Worm (Caenorhabditis elegans) whole organism, L4 larva: Measurements from ENCODE around the gene M01B2.13.

ENCODE experiments used
- F37D6.2 ChIP-seq: sonication (generic microtip); optimal IDR thresholded peaks from 2 replicates; lab custom pipeline; 2016; ENCODE audit warnings: mild to moderate bottlenecking, missing genetic modification characterization, missing compliant biosample characterization
- F44E2.7 ChIP-seq: fragments of 200-800 bp; sonication (Bioruptor generic); IDR thresholded peaks from 2 replicates; pipeline ENCODE4 v2.1.2; 2022; ENCODE audit warnings: missing genetic modification characterization, missing compliant biosample characterization
- T26A8.4 ChIP-seq: fragments of 200-800 bp; sonication (Bioruptor generic); IDR thresholded peaks from 2 replicates; pipeline ENCODE4 v1.3.6; 2022; ENCODE audit warnings: missing genetic modification characterization, missing compliant biosample characterization
- Y48G9A.11 ChIP-seq: fragments of 200-800 bp; sonication (Bioruptor generic); IDR thresholded peaks from 2 replicates; pipeline ENCODE4 v1.3.6; 2022; ENCODE audit warnings: missing genetic modification reagents, missing genetic modification characterization, missing compliant biosample characterization
- Y5F2A.4 ChIP-seq: fragments of 200-800 bp; sonication (Bioruptor generic); optimal IDR thresholded peaks from 2 replicates; lab custom pipeline; 2018; ENCODE audit warnings: mild to moderate bottlenecking, missing genetic modification characterization, missing compliant biosample characterization
- ZK337.2 ChIP-seq: fragments of 200-800 bp; sonication (Bioruptor generic); IDR thresholded peaks from 2 replicates; pipeline ENCODE4 v1.3.6; 2022; ENCODE audit warnings: missing genetic modification reagents, missing genetic modification characterization, missing compliant biosample characterization
- aha-1 ChIP-seq: fragments of 150-350 bp; peaks from one replicate; lab custom pipeline; 2014; ENCODE audit warnings: missing biosample characterization, missing genetic modification characterization
- ceh-28 ChIP-seq: fragments of 150-350 bp; optimal IDR thresholded peaks from 2 replicates; lab custom pipeline; 2014; ENCODE audit warnings: missing biosample characterization, missing genetic modification reagents, missing genetic modification characterization
- ceh-32 ChIP-seq: sonication (generic microtip); optimal IDR thresholded peaks from 2 replicates; lab custom pipeline; 2016; ENCODE audit warnings: mild to moderate bottlenecking, missing genetic modification characterization, missing compliant biosample characterization; ENCODE audit not compliant: poor library complexity
- ceh-82 ChIP-seq: sonication (generic microtip); optimal IDR thresholded peaks from 2 replicates; lab custom pipeline; 2017; ENCODE audit warnings: missing biosample characterization, missing genetic modification characterization
- ctbp-1 ChIP-seq: fragments of 200-800 bp; sonication (Bioruptor generic); IDR thresholded peaks from 2 replicates; pipeline ENCODE4 v1.3.6; 2022; ENCODE audit warnings: missing genetic modification reagents, missing genetic modification characterization, missing compliant biosample characterization
- daf-12 ChIP-seq: fragments of 150-350 bp; optimal IDR thresholded peaks from 2 replicates; lab custom pipeline; 2014; ENCODE audit warnings: missing biosample characterization, missing genetic modification reagents, missing genetic modification characterization
- daf-16 ChIP-seq, 3 experiments: sonication (generic microtip); optimal IDR thresholded peaks; 2 replicates each; lab custom pipeline; 2016 to 2017; ENCODE audit warnings: missing genetic modification characterization in 3 of 3, missing genetic modification reagents in 3 of 3, mild to moderate bottlenecking in 2 of 3, missing compliant biosample characterization in 2 of 3, missing biosample characterization in 1 of 3, moderate library complexity in 1 of 3
- daf-19 ChIP-seq: fragments of 200-800 bp; sonication (Bioruptor generic); conservative IDR thresholded peaks from 2 replicates; pipeline ENCODE4 v1.3.6; 2022; ENCODE audit warnings: missing genetic modification characterization, missing compliant biosample characterization
- dmd-9 ChIP-seq: fragments of 200-800 bp; sonication (Bioruptor generic); IDR thresholded peaks from 2 replicates; pipeline ENCODE4 v1.3.6; 2022; ENCODE audit warnings: missing genetic modification reagents, missing genetic modification characterization, missing compliant biosample characterization
- dpl-1 ChIP-seq: fragments of 150-350 bp; optimal IDR thresholded peaks from 2 replicates; lab custom pipeline; 2014; ENCODE audit warnings: missing biosample characterization, missing genetic modification reagents, missing genetic modification characterization
- dve-1 ChIP-seq: sonication (generic microtip); optimal IDR thresholded peaks from 2 replicates; lab custom pipeline; 2017; ENCODE audit warnings: antibody characterized with exemption, mild to moderate bottlenecking, missing genetic modification characterization, missing compliant biosample characterization; ENCODE audit not compliant: insufficient read depth
- egl-27 ChIP-seq: sonication (generic microtip); optimal IDR thresholded peaks from 3 replicates; lab custom pipeline; 2017; ENCODE audit warnings: missing biosample characterization, missing genetic modification reagents, missing genetic modification characterization
- fos-1 ChIP-seq: fragments of 150-350 bp; optimal IDR thresholded peaks from 2 replicates; lab custom pipeline; 2014; ENCODE audit warnings: missing biosample characterization, missing genetic modification characterization
- gei-8 ChIP-seq: fragments of 200-800 bp; sonication (Bioruptor generic); optimal IDR thresholded peaks from 2 replicates; lab custom pipeline; 2018; ENCODE audit warnings: mild to moderate bottlenecking, missing genetic modification characterization, missing compliant biosample characterization
- jun-1 ChIP-seq: fragments of 150-350 bp; optimal IDR thresholded peaks from 2 replicates; lab custom pipeline; 2014; ENCODE audit warnings: missing biosample characterization, missing genetic modification reagents, missing genetic modification characterization
- lin-13 ChIP-seq: fragments of 150-350 bp; optimal IDR thresholded peaks from 2 replicates; lab custom pipeline; 2014; ENCODE audit warnings: missing biosample characterization, missing genetic modification reagents, missing genetic modification characterization
- lin-29 ChIP-seq: fragments of 200-800 bp; sonication (Bioruptor generic); IDR thresholded peaks from 2 replicates; pipeline ENCODE4 v1.3.6; 2022; ENCODE audit warnings: missing genetic modification reagents, missing genetic modification characterization, missing compliant biosample characterization
- lin-38 ChIP-seq: fragments of 200-800 bp; sonication (Bioruptor generic); IDR thresholded peaks from 2 replicates; pipeline ENCODE4 v1.3.6; 2022; ENCODE audit warnings: missing genetic modification reagents, missing genetic modification characterization, missing compliant biosample characterization
- lin-39 ChIP-seq: fragments of 150-350 bp; optimal IDR thresholded peaks from 2 replicates; lab custom pipeline; 2014; ENCODE audit warnings: missing biosample characterization, missing genetic modification reagents, missing genetic modification characterization
- lsy-2 ChIP-seq, 2 experiments: fragments of 150-350 bp in 1 of 2; sonication (generic microtip) in 1 of 2; optimal IDR thresholded peaks; 2 replicates each; lab custom pipeline; 2014 to 2017; ENCODE audit warnings: missing biosample characterization in 2 of 2, missing genetic modification characterization in 2 of 2
- mdt-29 ChIP-seq: fragments of 200-800 bp; sonication (Bioruptor generic); IDR thresholded peaks from 2 replicates; pipeline ENCODE4 v1.3.6; 2022; ENCODE audit warnings: missing genetic modification reagents, missing genetic modification characterization, missing compliant biosample characterization
- mep-1 ChIP-seq: fragments of 150-350 bp; sonication (generic microtip); optimal IDR thresholded peaks from 3 replicates; lab custom pipeline; 2014; ENCODE audit warnings: missing biosample characterization, missing genetic modification characterization
- mes-2 ChIP-seq: sonication (generic microtip); optimal IDR thresholded peaks from 2 replicates; lab custom pipeline; 2016; ENCODE audit warnings: missing genotype, mild to moderate bottlenecking, missing genetic modification characterization, missing compliant biosample characterization; ENCODE audit not compliant: poor library complexity, severe bottlenecking
- mxl-2 ChIP-seq: fragments of 200-800 bp; sonication (Bioruptor generic); conservative IDR thresholded peaks from 2 replicates; pipeline ENCODE4 v1.3.6; 2022; ENCODE audit warnings: missing genetic modification reagents, missing genetic modification characterization, missing compliant biosample characterization
- nhr-10 ChIP-seq: fragments of 150-350 bp; optimal IDR thresholded peaks from 2 replicates; lab custom pipeline; 2014; ENCODE audit warnings: missing biosample characterization, missing genetic modification characterization
- nhr-11 ChIP-seq: fragments of 150-350 bp; optimal IDR thresholded peaks from 2 replicates; lab custom pipeline; 2014; ENCODE audit warnings: missing biosample characterization, missing genetic modification characterization
- nhr-28 ChIP-seq: fragments of 150-350 bp; optimal IDR thresholded peaks from 2 replicates; lab custom pipeline; 2014; ENCODE audit warnings: missing biosample characterization, missing genetic modification characterization
- nhr-41 ChIP-seq: fragments of 200-800 bp; sonication (Bioruptor generic); IDR thresholded peaks from 2 replicates; pipeline ENCODE4 v1.3.6; 2022; ENCODE audit warnings: missing genetic modification reagents, missing genetic modification characterization, missing compliant biosample characterization
- nhr-42 ChIP-seq: fragments of 200-800 bp; sonication (Bioruptor generic); IDR thresholded peaks from 2 replicates; pipeline ENCODE4 v1.3.6; 2022; ENCODE audit warnings: missing genetic modification characterization, missing compliant biosample characterization
- saeg-2 ChIP-seq: fragments of 200-800 bp; sonication (Bioruptor generic); IDR thresholded peaks from 2 replicates; pipeline ENCODE4 v1.3.6; 2022; ENCODE audit warnings: missing genetic modification reagents, missing genetic modification characterization, missing compliant biosample characterization
- set-16 ChIP-seq: fragments of 200-800 bp; sonication (Bioruptor generic); IDR thresholded peaks from 2 replicates; pipeline ENCODE4 v1.3.6; 2022; ENCODE audit warnings: missing genetic modification reagents, missing genetic modification characterization, missing compliant biosample characterization
- unc-39 ChIP-seq: sonication (generic microtip); optimal IDR thresholded peaks from 2 replicates; lab custom pipeline; 2017; ENCODE audit warnings: missing biosample characterization, missing genetic modification characterization
- unc-62 ChIP-seq, 3 experiments: fragments of 150-350 bp in 1 of 3; sonication (generic microtip); optimal IDR thresholded peaks in 2 of 3; peaks in 1 of 3; 1 replicate in 1 of 3; 2 replicates in 2 of 3; lab custom pipeline; 2014 to 2017; ENCODE audit warnings: missing biosample characterization in 3 of 3, missing genetic modification characterization in 3 of 3, missing genetic modification reagents in 3 of 3, missing genotype in 1 of 3
- ztf-11 ChIP-seq: fragments of 150-350 bp; optimal IDR thresholded peaks from 2 replicates; lab custom pipeline; 2014; ENCODE audit warnings: missing biosample characterization, missing genetic modification characterization

The M01B2.13 gene

ce11 chrV:15272263-15272662 is 6.5 kb upstream of the M01B2.13 start, which contains the start of gene T10H4.4:
TSS of gene T10H4.4 (minus strand) at chrV:15272363.
- TF ChIP-seq daf-12 (tag; lab: Kevin White, UChicago) (no peak), aha-1 (peak; percentile 65)

DNA sequence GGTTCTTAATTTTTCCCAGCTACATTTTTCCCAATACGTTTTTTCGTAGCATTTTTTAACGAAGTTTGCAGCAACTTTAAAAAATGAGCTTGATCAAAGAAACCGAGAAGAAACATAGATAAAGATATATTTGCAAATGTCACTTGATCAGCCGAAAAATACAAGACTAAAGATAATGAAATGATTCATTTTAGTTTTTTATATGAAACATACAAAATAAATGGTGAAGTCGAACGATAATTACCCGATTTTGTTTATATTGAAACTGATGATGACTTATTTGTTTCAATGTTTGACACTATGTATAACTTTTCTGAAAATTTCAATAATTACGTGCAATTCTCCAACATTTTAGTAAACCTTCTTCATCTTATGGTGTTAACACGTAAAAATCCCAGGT is 2.6 kb upstream of the M01B2.13 start, which contains the start of gene srw-22:
TSS of gene srw-22 (plus strand) at position 301 of the 400 bp plus-strand sequence.
- no peak for TF ChIP-seq lin-39 (tag; lab: Kevin White, UChicago)
- no peak for TF ChIP-seq dmd-9
- TF ChIP-seq T26A8.4 (GFP tag; lab: Robert Waterston, UW) = no peak
- peak in 1 of 2 experiments; percentile 56 for TF ChIP-seq unc-62 (GFP tag; optimal IDR thresholded peaks at IDR 0.05 in 1 of 2; lab: Kevin White, UChicago)
- TF ChIP-seq unc-62 (tag; optimal IDR thresholded peaks at IDR 0.05; lab: Kevin White, UChicago) = no peak
- no peak for TF ChIP-seq dve-1
- TF ChIP-seq gei-8 (GFP tag; lab: Kevin White, UChicago) = no peak

DNA sequence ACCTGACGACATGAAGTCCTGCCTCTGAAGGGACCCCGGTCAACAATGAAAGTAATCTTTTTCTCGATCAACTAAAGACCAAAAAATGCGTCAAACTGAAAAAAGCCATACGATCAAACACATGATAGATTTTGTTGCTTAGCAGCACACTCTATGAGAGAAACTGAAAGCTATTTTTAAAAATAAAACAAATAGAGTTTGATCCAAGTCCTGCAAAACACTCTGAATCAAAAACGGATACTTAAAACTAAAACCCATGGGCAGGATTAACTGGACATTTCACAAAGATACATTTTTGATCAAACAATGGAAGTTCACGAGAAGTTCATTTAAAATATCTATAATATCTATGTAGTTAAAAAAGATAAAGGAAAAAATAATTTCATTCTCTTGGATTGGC is 1.7 kb upstream of the M01B2.13 start, which contains the start of gene T10H4.13:
TSS of gene T10H4.13 (minus strand) at position 101 of the 400 bp plus-strand sequence.
- no peak for TF ChIP-seq lin-13 (GFP tag; lab: Kevin White, UChicago)
- no peak for TF ChIP-seq Y5F2A.4
- TF ChIP-seq nhr-28 = no peak
- TF ChIP-seq nhr-11 (tag; lab: Kevin White, UChicago) = no peak
- TF ChIP-seq lsy-2 (tag; optimal IDR thresholded peaks at IDR 0.05; lab: Kevin White, UChicago) = no peak
- TF ChIP-seq nhr-42 (GFP tag; lab: Robert Waterston, UW) = no peak
- TF ChIP-seq jun-1 (tag; lab: Kevin White, UChicago) = no peak
- TF ChIP-seq egl-27 = no peak
- no peak for TF ChIP-seq nhr-10
- no peak for TF ChIP-seq nhr-41 (GFP tag; lab: Robert Waterston, UW)
- no peak for TF ChIP-seq ZK337.2 (GFP tag; lab: Robert Waterston, UW)
- TF ChIP-seq fos-1 = no peak
- no peak for TF ChIP-seq F37D6.2 (tag; lab: Kevin White, UChicago)
- TF ChIP-seq ctbp-1 (GFP tag; lab: Robert Waterston, UW) = no peak
- no peak for TF ChIP-seq mes-2 (tag; lab: Kevin White, UChicago)
- no peak for TF ChIP-seq unc-39 (tag; lab: Kevin White, UChicago)
- no peak for TF ChIP-seq mep-1

- TF ChIP-seq ceh-28 (tag; lab: Kevin White, UChicago) (no peak), dpl-1 (GFP tag; lab: Kevin White, UChicago) (no peak), daf-16 (GFP tag; optimal IDR thresholded peaks at IDR 0.05; lab: Kevin White, UChicago) (no peak), daf-16 (tag; optimal IDR thresholded peaks at IDR 0.05; lab: Kevin White, UChicago) (no peak), lin-38 (GFP tag; lab: Robert Waterston, UW) (no peak), jun-1 (tag; lab: Kevin White, UChicago) (no peak), daf-19 (GFP tag; lab: Robert Waterston, UW) (no peak), ztf-11 (tag; lab: Kevin White, UChicago) (no peak), ceh-82 (tag; lab: Kevin White, UChicago) (no peak), ceh-32 (tag; lab: Kevin White, UChicago) (no peak), set-16 (GFP tag; lab: Robert Waterston, UW) (no peak), F44E2.7 (GFP tag; lab: Robert Waterston, UW) (no peak), ZK337.2 (GFP tag; lab: Robert Waterston, UW) (no peak), saeg-2 (GFP tag; lab: Robert Waterston, UW) (no peak), Y48G9A.11 (GFP tag; lab: Robert Waterston, UW) (no peak), nhr-42 (GFP tag; lab: Robert Waterston, UW) (no peak), mxl-2 (GFP tag; lab: Robert Waterston, UW) (no peak), mdt-29 (GFP tag; lab: Robert Waterston, UW) (no peak), lin-29 (no peak)
- TF ChIP-seq, all 104 proteins: peak for 0
These were observed 1.6 kb downstream of the M01B2.13 start, which contains the start of gene M01B2.12 for ce11 chrV:15264131-15264530. TSS of gene M01B2.12 (minus strand) at chrV:15264231.
